Worm (Caenorhabditis elegans) whole organism, late embryonic: ENCODE data around the gene oac-23.

Experiments used
- hlh-8 ChIP-seq: sonication (generic microtip); optimal IDR thresholded peaks from 2 replicates; lab custom pipeline; 2016; ENCODE audit warnings: missing genotype, missing genetic modification characterization, missing compliant biosample characterization
- odd-2 ChIP-seq: sonication (generic microtip); optimal IDR thresholded peaks from 2 replicates; lab custom pipeline; 2017; ENCODE audit warnings: antibody characterized with exemption, mild to moderate bottlenecking, missing genetic modification characterization, missing compliant biosample characterization

- TF ChIP-seq odd-2 (tag; lab: Kevin White, UChicago) (no peak), hlh-8 (tag; lab: Kevin White, UChicago) (no peak)
Measured at ce11 chrIV:3873195-3873594, 8.0 kb upstream of the oac-23 start.
